Fruit fly (Drosophila melanogaster) whole organism, embryonic: ENCODE results near the gene mRpL39.
A peak's percentile ranks its signal among the peaks of the same experiment; 100 is the strongest.

ENCODE experiments used
- Bgb ChIP-seq: fragments of 200-800 bp; sonication (Bioruptor generic); IDR thresholded peaks from 2 replicates; pipeline ENCODE4 v1.3.6; 2022; ENCODE audit warnings: missing biosample characterization, missing genetic modification characterization; ENCODE audit not compliant: partially characterized antibody
- C15 ChIP-seq: fragments of 200-800 bp; sonication (Bioruptor generic); IDR thresholded peaks from 3 replicates; pipeline ENCODE4 v1.3.6; 2022; ENCODE audit warnings: missing biosample characterization, missing genetic modification characterization
- CG10462 ChIP-seq: fragments of 200-800 bp; sonication (Bioruptor generic); optimal IDR thresholded peaks from 2 replicates; lab custom pipeline; 2016; ENCODE audit warnings: missing biosample characterization, missing genetic modification characterization
- CG10565 ChIP-seq: fragments of 200-800 bp; sonication (Bioruptor generic); optimal IDR thresholded peaks from 3 replicates; lab custom pipeline; 2016; ENCODE audit warnings: missing biosample characterization, mild to moderate bottlenecking, missing genetic modification characterization
- CG12071 ChIP-seq: fragments of 200-800 bp; sonication (Bioruptor generic); optimal IDR thresholded peaks from 3 replicates; lab custom pipeline; 2018; ENCODE audit warnings: missing biosample characterization, mild to moderate bottlenecking, missing genetic modification characterization
- CG1233 ChIP-seq: fragments of 200-800 bp; sonication (Bioruptor generic); optimal IDR thresholded peaks from 4 replicates; lab custom pipeline; 2018; ENCODE audit warnings: missing biosample characterization, mild to moderate bottlenecking, missing genetic modification characterization
- CG12744 ChIP-seq: fragments of 200-800 bp; sonication (Bioruptor generic); optimal IDR thresholded peaks from 2 replicates; lab custom pipeline; 2016; ENCODE audit warnings: missing biosample characterization, missing genetic modification characterization
- CG13123 ChIP-seq: fragments of 200-800 bp; sonication (Bioruptor generic); optimal IDR thresholded peaks from 2 replicates; lab custom pipeline; 2016; ENCODE audit warnings: missing biosample characterization, missing genetic modification characterization
- CG14860 ChIP-seq: fragments of 200-800 bp; sonication (Bioruptor generic); IDR thresholded peaks from 3 replicates; pipeline ENCODE4 v1.3.6; 2022; ENCODE audit warnings: missing biosample characterization, missing genetic modification characterization; ENCODE audit not compliant: partially characterized antibody
- CG15073 ChIP-seq: fragments of 200-800 bp; sonication (Bioruptor generic); optimal IDR thresholded peaks from 2 replicates; lab custom pipeline; 2016; ENCODE audit warnings: missing biosample characterization, missing genetic modification characterization
- CG17359 ChIP-seq: fragments of 200-800 bp; sonication (Bioruptor generic); optimal IDR thresholded peaks from 3 replicates; lab custom pipeline; 2018; ENCODE audit warnings: missing biosample characterization, mild to moderate bottlenecking, missing genetic modification characterization, moderate library complexity
- CG17802 ChIP-seq: fragments of 200-800 bp; sonication (Bioruptor generic); optimal IDR thresholded peaks from 2 replicates; lab custom pipeline; 2018; ENCODE audit warnings: missing biosample characterization, mild to moderate bottlenecking, missing genetic modification characterization, moderate library complexity
- CG1792 ChIP-seq: fragments of 200-800 bp; sonication (Bioruptor generic); optimal IDR thresholded peaks from 2 replicates; lab custom pipeline; 2016; ENCODE audit warnings: missing biosample characterization, missing genetic modification characterization
- CG3281 ChIP-seq: fragments of 200-800 bp; sonication (Bioruptor generic); optimal IDR thresholded peaks from 3 replicates; lab custom pipeline; 2017; ENCODE audit warnings: missing biosample characterization, mild to moderate bottlenecking, missing genetic modification characterization
- CG34422 ChIP-seq: fragments of 200-800 bp; sonication (Bioruptor generic); IDR thresholded peaks from 3 replicates; pipeline ENCODE4 v1.3.6; 2022; ENCODE audit warnings: missing biosample characterization, missing genetic modification characterization
- CG3726 ChIP-seq: fragments of 200-800 bp; sonication (Bioruptor generic); IDR thresholded peaks from 3 replicates; pipeline ENCODE4, ENCODE4 v1.3.6; 2022; ENCODE audit warnings: missing biosample characterization, missing genetic modification characterization
- CG3838 ChIP-seq: fragments of 200-800 bp; sonication (Bioruptor generic); optimal IDR thresholded peaks from 3 replicates; lab custom pipeline; 2016; ENCODE audit warnings: missing biosample characterization, missing genetic modification characterization
- CG4617 ChIP-seq: fragments of 200-800 bp; sonication (Bioruptor generic); optimal IDR thresholded peaks from 3 replicates; lab custom pipeline; 2016; ENCODE audit warnings: missing biosample characterization, missing genetic modification characterization, borderline replicate concordance
- CG4854 ChIP-seq: fragments of 200-800 bp; sonication (Bioruptor generic); optimal IDR thresholded peaks from 2 replicates; lab custom pipeline; 2016; ENCODE audit warnings: missing biosample characterization, missing genetic modification characterization, inconsistent platforms
- CG6175 ChIP-seq: fragments of 200-800 bp; sonication (Bioruptor generic); IDR thresholded peaks from 3 replicates; pipeline ENCODE4 v1.3.6; 2022; ENCODE audit warnings: missing biosample characterization, missing genetic modification characterization
- CG6689 ChIP-seq: fragments of 200-800 bp; sonication (Bioruptor generic); IDR thresholded peaks from 2 replicates; pipeline ENCODE4 v1.3.6; 2022; ENCODE audit warnings: missing biosample characterization, missing genetic modification characterization
- CG9932 ChIP-seq: fragments of 200-800 bp; sonication (Bioruptor generic); IDR thresholded peaks from 2 replicates; pipeline ENCODE4 v1.3.6; 2022; ENCODE audit warnings: missing biosample characterization, missing genetic modification characterization
- CoRest ChIP-seq: fragments of 200-800 bp; sonication (Bioruptor generic); optimal IDR thresholded peaks from 3 replicates; lab custom pipeline; 2018; ENCODE audit warnings: missing biosample characterization, mild to moderate bottlenecking, missing genetic modification characterization, moderate library complexity
- D19B ChIP-seq: fragments of 200-800 bp; sonication (Bioruptor generic); optimal IDR thresholded peaks from 2 replicates; lab custom pipeline; 2017; ENCODE audit warnings: missing biosample characterization, mild to moderate bottlenecking, missing genetic modification characterization
- Dp ChIP-seq: fragments of 200-800 bp; sonication (Bioruptor generic); optimal IDR thresholded peaks from 2 replicates; lab custom pipeline; 2018; ENCODE audit warnings: missing biosample characterization, mild to moderate bottlenecking, missing genetic modification characterization, moderate library complexity
- Dref ChIP-seq: fragments of 200-800 bp; sonication (Bioruptor generic); IDR thresholded peaks from 2 replicates; pipeline ENCODE4 v1.3.6; 2022; ENCODE audit warnings: missing biosample characterization, missing genetic modification characterization
- Drgx ChIP-seq: fragments of 200-800 bp; sonication (Bioruptor generic); IDR thresholded peaks from 2 replicates; pipeline ENCODE4 v1.3.6; 2022; ENCODE audit warnings: missing biosample characterization, missing genetic modification characterization
- HmgD ChIP-seq: fragments of 200-800 bp; sonication (Bioruptor generic); optimal IDR thresholded peaks from 3 replicates; lab custom pipeline; 2016; ENCODE audit warnings: missing biosample characterization, missing genetic modification characterization
- Hr51 ChIP-seq, 2 experiments: fragments of 200-800 bp; sonication (Bioruptor generic); optimal IDR thresholded peaks; 2 replicates in 1 of 2; 3 replicates in 1 of 2; lab custom pipeline; 2016 to 2018; ENCODE audit warnings: missing biosample characterization in 2 of 2, missing genetic modification characterization in 2 of 2, mild to moderate bottlenecking in 1 of 2, moderate library complexity in 1 of 2
- Jarid2 ChIP-seq: fragments of 200-800 bp; sonication (Bioruptor generic); optimal IDR thresholded peaks from 3 replicates; lab custom pipeline; 2017; ENCODE audit warnings: mild to moderate bottlenecking, missing biosample characterization, missing genetic modification reagents, missing genetic modification characterization
- ara ChIP-seq: fragments of 200-800 bp; sonication (Bioruptor generic); IDR thresholded peaks from 2 replicates; pipeline ENCODE4 v1.3.6; 2022; ENCODE audit warnings: missing biosample characterization, missing genetic modification characterization
- az2 ChIP-seq: fragments of 200-800 bp; sonication (Bioruptor generic); optimal IDR thresholded peaks from 3 replicates; lab custom pipeline; 2016; ENCODE audit warnings: missing biosample characterization, missing genetic modification characterization
- cwo ChIP-seq: fragments of 200-800 bp; sonication (Bioruptor generic); optimal IDR thresholded peaks from 3 replicates; lab custom pipeline; 2017; ENCODE audit warnings: missing biosample characterization, missing genetic modification characterization, mild to moderate bottlenecking, moderate library complexity, missing genetic modification reagents
- dati ChIP-seq: fragments of 200-800 bp; sonication (Bioruptor generic); IDR thresholded peaks from 2 replicates; pipeline ENCODE4 v1.3.6; 2022; ENCODE audit warnings: missing biosample characterization, missing genetic modification characterization
- dmrt11E ChIP-seq: fragments of 200-800 bp; sonication (Bioruptor generic); optimal IDR thresholded peaks from 3 replicates; lab custom pipeline; 2018; ENCODE audit warnings: missing biosample characterization, mild to moderate bottlenecking, missing genetic modification characterization, moderate library complexity
- exex ChIP-seq: fragments of 200-800 bp; sonication (Bioruptor generic); optimal IDR thresholded peaks from 4 replicates; lab custom pipeline; 2018; ENCODE audit warnings: missing biosample characterization, mild to moderate bottlenecking, missing genetic modification characterization, moderate library complexity
- eyg ChIP-seq: fragments of 200-800 bp; sonication (Bioruptor generic); optimal IDR thresholded peaks from 3 replicates; lab custom pipeline; 2016; ENCODE audit warnings: missing biosample characterization, missing genetic modification characterization
- fru ChIP-seq: fragments of >200 bp; optimal IDR thresholded peaks from 2 replicates; lab custom pipeline; 2017
- lab ChIP-seq: fragments of 200-800 bp; sonication (Bioruptor generic); optimal IDR thresholded peaks from 3 replicates; lab custom pipeline; 2017; ENCODE audit warnings: missing biosample characterization, missing genetic modification characterization, mild to moderate bottlenecking, moderate library complexity, missing genetic modification reagents
- nau ChIP-seq: fragments of 200-800 bp; sonication (Bioruptor generic); optimal IDR thresholded peaks from 3 replicates; lab custom pipeline; 2017; ENCODE audit warnings: missing biosample characterization, mild to moderate bottlenecking, missing genetic modification characterization, missing genetic modification reagents
- nerfin-2 ChIP-seq: fragments of 200-800 bp; sonication (Bioruptor generic); IDR thresholded peaks from 2 replicates; pipeline ENCODE4 v1.3.6; 2022; ENCODE audit warnings: missing biosample characterization, missing genetic modification characterization; ENCODE audit not compliant: partially characterized antibody
- odd ChIP-seq: fragments of 200-800 bp; sonication (Bioruptor generic); optimal IDR thresholded peaks from 2 replicates; lab custom pipeline; 2017; ENCODE audit warnings: missing biosample characterization, mild to moderate bottlenecking, missing genetic modification characterization
- pho ChIP-seq: fragments of 200-800 bp; sonication (Bioruptor generic); optimal IDR thresholded peaks from 2 replicates; lab custom pipeline; 2016; ENCODE audit warnings: missing biosample characterization, missing genetic modification characterization
- pita ChIP-seq: fragments of 200-800 bp; sonication (Bioruptor generic); optimal IDR thresholded peaks from 2 replicates; lab custom pipeline; 2017; ENCODE audit warnings: missing biosample characterization, mild to moderate bottlenecking, missing genetic modification characterization
- ro ChIP-seq: fragments of 200-800 bp; sonication (Bioruptor generic); IDR thresholded peaks from 2 replicates; pipeline ENCODE4 v1.3.6; 2022; ENCODE audit warnings: missing biosample characterization, missing genetic modification characterization
- slbo ChIP-seq: fragments of 200-800 bp; sonication (Bioruptor generic); IDR thresholded peaks from 2 replicates; pipeline ENCODE4 v1.3.6; 2022; ENCODE audit warnings: missing biosample characterization, missing genetic modification characterization
- slou ChIP-seq: fragments of 200-800 bp; sonication (Bioruptor generic); optimal IDR thresholded peaks from 3 replicates; lab custom pipeline; 2016; ENCODE audit warnings: missing biosample characterization, missing genetic modification characterization
- tna ChIP-seq: fragments of 200-800 bp; sonication (Bioruptor generic); IDR thresholded peaks from 2 replicates; pipeline ENCODE4 v1.3.6; 2022; ENCODE audit warnings: missing biosample characterization, missing genetic modification characterization; ENCODE audit not compliant: partially characterized antibody
- toy ChIP-seq: fragments of 200-800 bp; sonication (Bioruptor generic); IDR thresholded peaks from 2 replicates; pipeline ENCODE4 v1.3.6; 2022; ENCODE audit warnings: missing biosample characterization, missing genetic modification characterization
- usp ChIP-seq: fragments of >200 bp; optimal IDR thresholded peaks from 2 replicates; lab custom pipeline; 2017; ENCODE audit warnings: missing biosample characterization, missing genetic modification characterization
- zen ChIP-seq: fragments of 200-800 bp; sonication (Bioruptor generic); optimal IDR thresholded peaks from 3 replicates; lab custom pipeline; 2018; ENCODE audit warnings: missing biosample characterization, mild to moderate bottlenecking, missing genetic modification characterization, moderate library complexity

The mRpL39 gene

DNA sequence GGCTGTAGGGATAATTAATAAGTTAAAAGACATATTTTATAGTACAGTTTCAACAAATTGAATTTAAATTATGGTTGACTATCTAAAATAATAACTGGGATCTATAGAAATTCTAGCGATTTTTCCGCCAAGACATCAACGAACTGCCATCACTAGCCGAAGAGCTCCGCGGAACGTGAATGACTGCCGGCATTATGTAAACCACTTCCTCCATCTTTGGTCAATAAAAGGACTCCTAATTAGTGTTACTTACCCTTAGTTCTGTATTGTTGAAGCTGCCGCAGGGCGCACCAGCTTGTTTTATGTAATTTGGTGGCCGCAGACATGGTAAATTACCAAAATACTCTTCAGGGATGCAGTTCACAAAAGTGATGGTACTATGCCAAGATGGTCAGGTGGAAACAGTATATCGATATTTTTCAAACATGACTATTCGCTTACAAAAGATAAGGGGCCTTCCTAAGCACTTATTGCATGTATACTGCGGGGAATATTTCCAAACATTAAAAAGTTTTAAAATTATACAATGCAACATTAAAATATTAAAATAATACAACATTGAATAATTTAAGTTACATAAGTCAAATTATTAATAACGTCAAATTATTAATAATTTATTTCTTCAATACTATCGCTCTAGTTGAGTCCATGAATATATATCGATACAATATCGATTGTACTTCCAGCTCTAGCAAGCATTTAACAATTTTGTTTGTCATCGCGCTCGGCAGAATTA lies at the start of gene mRpL39, which contains the start of gene Prosbeta2 (continued):
- TF ChIP-seq usp (GFP tag; lab: Kevin White, UChicago) = no peak
- no peak for TF ChIP-seq D19B (GFP tag; lab: Kevin White, UChicago)
- peak; percentile 66 for TF ChIP-seq slou (GFP tag; lab: Kevin White, UChicago)
- no peak for TF ChIP-seq ro (GFP tag; lab: Robert Waterston, UW)
- peak; percentile 33 for TF ChIP-seq CG3281 (GFP tag; lab: Kevin White, UChicago)
- no peak for TF ChIP-seq CoRest (tag; lab: Kevin White, UChicago)
- no peak for TF ChIP-seq CG3838 (GFP tag; lab: Kevin White, UChicago)
- peak; percentile 74 for TF ChIP-seq CG9932 (GFP tag; lab: Robert Waterston, UW)
- no peak for TF ChIP-seq CG12744 (GFP tag; lab: Kevin White, UChicago)
- TF ChIP-seq CG1792 (GFP tag; lab: Kevin White, UChicago) = no peak
- no peak for TF ChIP-seq odd (GFP tag; lab: Kevin White, UChicago)
- TF ChIP-seq Drgx (GFP tag; lab: Robert Waterston, UW) = no peak
- 0 out of 3 replicates have a peak, but pooled peaks have one; percentile 27 for TF ChIP-seq C15 (GFP tag; lab: Robert Waterston, UW)
- peak; percentile 15 for TF ChIP-seq CG17359
- TF ChIP-seq zen (tag; lab: Kevin White, UChicago) = peak; percentile 62
- TF ChIP-seq toy (GFP tag; lab: Robert Waterston, UW) = no peak
- no peak for TF ChIP-seq CG3726 (GFP tag; lab: Robert Waterston, UW)
- peak; percentile 73 for TF ChIP-seq lab (GFP tag; lab: Kevin White, UChicago)
- no peak for TF ChIP-seq CG10565 (GFP tag; lab: Kevin White, UChicago)
- TF ChIP-seq CG15073 (GFP tag; lab: Kevin White, UChicago) = no peak
- TF ChIP-seq CG10462 = no peak
- peak; percentile 72 for TF ChIP-seq CG6689 (GFP tag; lab: Robert Waterston, UW)
- TF ChIP-seq HmgD (GFP tag; lab: Kevin White, UChicago) = no peak
- TF ChIP-seq CG14860 (GFP tag; lab: Robert Waterston, UW) = peak; percentile 98
- no peak for TF ChIP-seq CG17802 (tag; lab: Kevin White, UChicago)
- no peak for TF ChIP-seq nau (GFP tag; lab: Kevin White, UChicago)
- peak; percentile 84 for TF ChIP-seq CG34422 (GFP tag; lab: Robert Waterston, UW)
- no peak for TF ChIP-seq eyg (GFP tag; lab: Kevin White, UChicago)
- TF ChIP-seq cwo (GFP tag; lab: Kevin White, UChicago) = no peak
- TF ChIP-seq slbo (GFP tag; lab: Robert Waterston, UW) = peak; percentile 68
- no peak for TF ChIP-seq exex (tag; lab: Kevin White, UChicago)
- no peak for TF ChIP-seq dati
- no peak for TF ChIP-seq CG12071
- peak; percentile 75 for TF ChIP-seq tna (GFP tag; lab: Robert Waterston, UW)
- no peak for TF ChIP-seq CG13123 (GFP tag; lab: Kevin White, UChicago)
- no peak for TF ChIP-seq CG4617 (GFP tag; lab: Kevin White, UChicago)
- no peak for TF ChIP-seq CG1233
- TF ChIP-seq Jarid2 = no peak
- TF ChIP-seq, all 482 proteins: peak for 179

DNA sequence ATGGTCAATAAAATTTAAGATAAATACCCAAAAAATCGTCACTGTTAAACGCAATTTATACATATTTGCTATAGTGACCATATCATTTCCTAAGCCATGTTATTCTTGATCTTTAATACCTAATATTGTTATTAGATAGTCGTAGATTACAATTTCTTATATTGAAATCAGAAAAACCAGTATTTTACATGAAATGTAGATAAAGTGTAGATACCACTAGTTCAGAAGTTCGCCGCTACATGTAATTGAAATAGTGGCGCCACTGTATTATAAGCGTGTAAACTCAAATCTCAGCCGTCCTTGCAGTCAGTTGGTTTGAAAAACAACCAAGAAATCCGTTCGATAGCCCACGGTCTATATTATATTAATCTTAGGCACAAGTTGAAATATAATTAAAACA lies 48.6 kb upstream of the mRpL39 start:
- TF ChIP-seq ara (GFP tag; lab: Robert Waterston, UW) = 0 out of 2 replicates have a peak, but pooled peaks have one; percentile 5
- peak; percentile 32 for TF ChIP-seq pita (GFP tag; lab: Kevin White, UChicago)
- peak; percentile 7 for TF ChIP-seq az2
- TF ChIP-seq Dp (GFP tag; lab: Kevin White, UChicago) = peak; percentile 11
- TF ChIP-seq pho (GFP tag; lab: Kevin White, UChicago) = no peak
- TF ChIP-seq CG4854 (GFP tag; lab: Kevin White, UChicago) = no peak
- no peak for TF ChIP-seq CG6175 (GFP tag; lab: Robert Waterston, UW)
- TF ChIP-seq Dref (GFP tag; lab: Robert Waterston, UW) = no peak
- peak; percentile 76 for TF ChIP-seq Bgb (GFP tag; lab: Robert Waterston, UW)
- no peak for TF ChIP-seq nerfin-2 (GFP tag; lab: Robert Waterston, UW)
- peak in 1 of 2 experiments; percentile 14 for TF ChIP-seq Hr51 (GFP tag; optimal IDR thresholded peaks at IDR 0.05; lab: Kevin White, UChicago)
- peak; percentile 21 for TF ChIP-seq dmrt11E (tag; lab: Kevin White, UChicago)
- no peak for TF ChIP-seq fru (lab: Kevin White, UChicago)
